Worm (Caenorhabditis elegans) whole organism, L4/young adult: ENCODE results near the gene ZK121.2.

Experiments used
- W03F9.2 ChIP-seq: fragments of 150-350 bp; optimal IDR thresholded peaks from 2 replicates; lab custom pipeline; 2014; ENCODE audit warnings: missing biosample characterization, missing genetic modification characterization
- dao-5 ChIP-seq: sonication (generic microtip); optimal IDR thresholded peaks from 2 replicates; lab custom pipeline; 2016; ENCODE audit warnings: missing genotype, missing genetic modification characterization, moderate library complexity, missing compliant biosample characterization

DNA sequence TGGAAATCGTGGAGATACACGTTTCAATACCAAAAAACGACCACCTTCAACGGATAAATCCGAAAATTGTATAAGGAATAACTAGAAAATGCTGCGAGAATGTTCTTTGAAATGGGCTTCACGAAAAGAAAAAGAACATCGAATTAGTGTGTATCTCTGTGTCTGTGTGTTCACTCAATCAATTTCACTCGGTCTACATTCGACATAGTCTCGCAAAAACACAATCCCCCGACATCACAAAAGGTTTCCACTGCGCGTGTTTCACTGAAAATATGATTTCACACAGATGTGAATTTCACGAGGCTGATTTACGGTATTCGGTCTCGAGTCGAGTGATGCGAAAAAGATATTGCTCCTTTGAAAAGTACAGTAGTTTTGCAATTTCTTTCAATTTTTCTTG, 32.2 kb downstream of the ZK121.2 start:
- TF ChIP-seq dao-5 (tag; lab: Kevin White, UChicago) (no peak), W03F9.2 (tag; lab: Kevin White, UChicago) (no peak)
